Worm (Caenorhabditis elegans): ENCODE results near the gene ZC513.14.

The ZC513.14 gene

ce11 chrV:8005000-8005399 is 30.8 kb downstream of the ZC513.14 start, which contains the start of gene Y97E10AR.8:
Y97E10AR.8 (plus strand) TSS chrV:8005300.
- TF ChIP-seq ztf-11 (tag; optimal IDR thresholded peaks at IDR 0.05) (no peak), zag-1 (tag; optimal IDR thresholded peaks at IDR 0.05) (no peak), lin-39 (tag; optimal IDR thresholded peaks at IDR 0.05) (no peak), nhr-10 (tag; optimal IDR thresholded peaks at IDR 0.05) (no peak), peb-1 (tag; optimal IDR thresholded peaks at IDR 0.05) (no peak), nhr-129 (tag; optimal IDR thresholded peaks at IDR 0.05) (no peak), Y55F3AM.14 (GFP tag; optimal IDR thresholded peaks at IDR 0.05) (no peak), lsy-2 (tag; optimal IDR thresholded peaks at IDR 0.05) (no peak), blmp-1 (tag; optimal IDR thresholded peaks at IDR 0.05; ENCODE audit: insufficient read depth) (no peak), lin-13 (GFP tag; optimal IDR thresholded peaks at IDR 0.05) (no peak), sma-9 (GFP tag; optimal IDR thresholded peaks at IDR 0.05) (no peak), sma-9 (tag; optimal IDR thresholded peaks at IDR 0.05) (no peak), unc-55 (GFP tag; optimal IDR thresholded peaks at IDR 0.05) (no peak), mbf-1 (tag; optimal IDR thresholded peaks at IDR 0.05) (no peak), snpc-4 (tag; optimal IDR thresholded peaks at IDR 0.05) (no peak), nhr-77 (tag; optimal IDR thresholded peaks at IDR 0.05) (no peak), unc-62 (GFP tag; optimal IDR thresholded peaks at IDR 0.05) (no peak)

- TF ChIP-seq peb-1 (tag; optimal IDR thresholded peaks at IDR 0.05), result no peak
- no peak for TF ChIP-seq ama-1 (optimal IDR thresholded peaks at IDR 0.05)
- TF ChIP-seq fos-1 (tag; optimal IDR thresholded peaks at IDR 0.05), result peak; percentile 94
- TF ChIP-seq nhr-129 (tag; optimal IDR thresholded peaks at IDR 0.05), result peak; percentile 89
- TF ChIP-seq ztf-1 (GFP tag; conservative IDR thresholded peaks at IDR 0.05), result no peak
- TF ChIP-seq nhr-21 (tag; optimal IDR thresholded peaks at IDR 0.05), result no peak
- no peak for TF ChIP-seq gmeb-1 (tag; optimal IDR thresholded peaks at IDR 0.05)
- TF ChIP-seq unc-55 (GFP tag; optimal IDR thresholded peaks at IDR 0.05), result peak; percentile 96
- TF ChIP-seq lin-13 (GFP tag; optimal IDR thresholded peaks at IDR 0.05), result peak; percentile 46
- no peak for TF ChIP-seq unc-39 (tag; optimal IDR thresholded peaks at IDR 0.05)
- TF ChIP-seq elt-3 (tag; optimal IDR thresholded peaks at IDR 0.05), result no peak
- TF ChIP-seq mdl-1 (tag; optimal IDR thresholded peaks at IDR 0.05), result peak in 1 of 2 experiments; percentile 86
- peak; percentile 33 to 84 for TF ChIP-seq lsy-2 (tag; optimal IDR thresholded peaks at IDR 0.05)
- TF ChIP-seq zag-1 (tag; optimal IDR thresholded peaks at IDR 0.05), result peak; percentile 79
- no peak for TF ChIP-seq nhr-12 (tag; optimal IDR thresholded peaks at IDR 0.05)
- no peak for TF ChIP-seq nhr-77 (tag; optimal IDR thresholded peaks at IDR 0.05)
- TF ChIP-seq ztf-4 (tag; optimal IDR thresholded peaks at IDR 0.05), result peak; percentile 60
- peak; percentile 15 for TF ChIP-seq skn-1 (tag; optimal IDR thresholded peaks at IDR 0.05)
- no peak for TF ChIP-seq ceh-82 (tag; optimal IDR thresholded peaks at IDR 0.05)
- TF ChIP-seq snpc-4 (tag; optimal IDR thresholded peaks at IDR 0.05), result peak; percentile 71
- peak; percentile 29 for TF ChIP-seq sma-3 (GFP tag; optimal IDR thresholded peaks at IDR 0.05)
- TF ChIP-seq blmp-1 (tag; optimal IDR thresholded peaks at IDR 0.05; ENCODE audit: insufficient read depth), result peak; percentile 92
- TF ChIP-seq nhr-23 (tag; optimal IDR thresholded peaks at IDR 0.05), result no peak
- no peak for TF ChIP-seq ceh-16 (tag; optimal IDR thresholded peaks at IDR 0.05)
- no peak for TF ChIP-seq ztf-11 (tag; optimal IDR thresholded peaks at IDR 0.05)
- TF ChIP-seq nhr-11 (tag; optimal IDR thresholded peaks at IDR 0.05), result no peak
- no peak for TF ChIP-seq alr-1 (tag; optimal IDR thresholded peaks at IDR 0.05)
- no peak for TF ChIP-seq ZK546.5 (tag; optimal IDR thresholded peaks at IDR 0.05)
- TF ChIP-seq unc-62 (GFP tag; optimal IDR thresholded peaks at IDR 0.05), result no peak
- peak; percentile 98 for TF ChIP-seq C34F6.9 (tag; optimal IDR thresholded peaks at IDR 0.05)
- TF ChIP-seq mab-5 (tag; optimal IDR thresholded peaks at IDR 0.05), result peak; percentile 73
- TF ChIP-seq nhr-6 (tag; optimal IDR thresholded peaks at IDR 0.05), result peak; percentile 65
- no peak for TF ChIP-seq elt-1 (tag; optimal IDR thresholded peaks at IDR 0.05)
- TF ChIP-seq nhr-10 (tag; optimal IDR thresholded peaks at IDR 0.05), result no peak
- peak; percentile 94 for TF ChIP-seq Y55F3AM.14 (GFP tag; optimal IDR thresholded peaks at IDR 0.05)
- no peak for TF ChIP-seq dmd-4 (tag; optimal IDR thresholded peaks at IDR 0.05)
- peak; percentile 4 for TF ChIP-seq lin-11 (tag; optimal IDR thresholded peaks at IDR 0.05)
- peak; percentile 93 for TF ChIP-seq F13H6.1 (tag; optimal IDR thresholded peaks at IDR 0.05)
- no peak for TF ChIP-seq nhr-25 (tag; optimal IDR thresholded peaks at IDR 0.05)
- peak; percentile 93 for TF ChIP-seq sma-9 (GFP tag; optimal IDR thresholded peaks at IDR 0.05)
- TF ChIP-seq sma-9 (tag; optimal IDR thresholded peaks at IDR 0.05), result no peak
- peak; percentile 31 for TF ChIP-seq sem-4 (tag; optimal IDR thresholded peaks at IDR 0.05)
- TF ChIP-seq nhr-237 (tag; optimal IDR thresholded peaks at IDR 0.05), result no peak
- TF ChIP-seq R02D3.7 (tag; optimal IDR thresholded peaks at IDR 0.05), result no peak
- TF ChIP-seq lin-39 (tag; optimal IDR thresholded peaks at IDR 0.05), result no peak
- TF ChIP-seq aly-2 (tag; optimal IDR thresholded peaks at IDR 0.05), result no peak
- TF ChIP-seq mbf-1 (tag; optimal IDR thresholded peaks at IDR 0.05), result no peak
- TF ChIP-seq egl-27 (tag; optimal IDR thresholded peaks at IDR 0.05), result peak; percentile 73
- TF ChIP-seq crh-2 (tag; optimal IDR thresholded peaks at IDR 0.05), result peak; percentile 83
Observed at ce11 chrV:8000929-8001513, 34.8 kb downstream of the ZC513.14 start, which contains the start of gene Y97E10AR.1. Y97E10AR.1 (plus strand) TSS chrV:8001463.
